Worm (Caenorhabditis elegans): ENCODE measurements around the gene F15D4.4.
A peak's percentile ranks its signal among the peaks of the same experiment; 100 is the strongest.

F15D4.4 gene

DNA sequence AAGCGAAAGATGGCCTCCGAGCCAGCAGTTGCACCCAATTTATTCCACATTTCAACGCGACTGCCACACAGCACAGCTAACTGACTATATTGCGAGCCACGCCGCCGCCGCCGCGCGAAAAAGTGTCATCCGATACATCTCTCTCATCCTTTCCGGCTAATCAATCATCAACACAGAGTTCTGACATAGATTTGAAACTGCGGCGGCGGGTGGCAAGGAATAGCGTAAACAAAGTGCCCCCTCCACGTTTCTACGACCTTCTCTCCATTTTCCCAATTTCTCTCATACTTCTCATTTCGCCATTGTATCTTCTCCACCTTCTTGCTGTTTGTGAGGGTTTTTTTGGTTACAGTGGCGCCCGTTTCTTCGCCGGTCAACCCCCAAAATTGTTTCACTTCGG, 53.6 kb downstream of the F15D4.4 start (continued):
- peak; percentile 92 for TF ChIP-seq lin-14 (GFP tag; optimal IDR thresholded peaks at IDR 0.05)
- peak; percentile 37 for TF ChIP-seq nhr-90 (tag; optimal IDR thresholded peaks at IDR 0.05; ENCODE audit: poor library complexity)
- no peak for TF ChIP-seq alr-1 (tag; optimal IDR thresholded peaks at IDR 0.05; ENCODE audit: borderline replicate concordance)
- no peak for TF ChIP-seq aha-1 (tag; optimal IDR thresholded peaks at IDR 0.05)
- TF ChIP-seq sox-4 (tag; optimal IDR thresholded peaks at IDR 0.05) = no peak
- TF ChIP-seq dsc-1 (tag; optimal IDR thresholded peaks at IDR 0.05) = no peak
- TF ChIP-seq hlh-17 (GFP tag; optimal IDR thresholded peaks at IDR 0.05; ENCODE audit: borderline replicate concordance) = no peak
- TF ChIP-seq unc-130 (tag; optimal IDR thresholded peaks at IDR 0.05) = peak; percentile 18
